Worm (Caenorhabditis elegans): ENCODE results near the gene slc-17.3.

Gene slc-17.3

DNA sequence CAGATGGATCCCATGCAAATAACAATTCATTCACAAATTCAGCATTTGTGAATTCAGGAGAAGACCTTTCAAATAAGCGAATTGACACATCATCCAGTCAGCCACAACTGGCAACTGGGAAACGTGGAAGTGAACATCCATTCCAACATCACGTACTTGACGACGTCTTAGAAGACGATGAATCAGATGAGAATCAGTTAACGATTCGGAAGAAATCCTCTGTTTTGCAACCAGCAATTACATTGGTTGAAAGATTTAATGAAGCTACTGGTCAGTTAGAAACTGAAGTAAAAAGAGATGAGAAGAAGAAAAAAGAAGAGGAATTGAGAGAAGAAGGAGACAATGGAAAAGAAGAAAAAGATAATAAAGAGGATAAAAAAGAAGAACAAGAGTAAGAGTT is 38.3 kb upstream of the slc-17.3 start:
- TF ChIP-seq drap-1 (GFP tag; optimal IDR thresholded peaks at IDR 0.05) (no peak), nhr-76 (tag; optimal IDR thresholded peaks at IDR 0.05) (no peak), unc-39 (tag; optimal IDR thresholded peaks at IDR 0.05) (no peak), nhr-237 (tag; optimal IDR thresholded peaks at IDR 0.05) (no peak), ceh-83 (GFP tag; optimal IDR thresholded peaks at IDR 0.05) (no peak), lin-32 (GFP tag; optimal IDR thresholded peaks at IDR 0.05) (no peak), ceh-39 (tag; optimal IDR thresholded peaks at IDR 0.05) (no peak), sptf-1 (tag; optimal IDR thresholded peaks at IDR 0.05) (no peak), ztf-11 (tag; optimal IDR thresholded peaks at IDR 0.05) (no peak), bed-3 (GFP tag; optimal IDR thresholded peaks at IDR 0.05) (no peak), mls-2 (tag; optimal IDR thresholded peaks at IDR 0.05) (no peak), ces-1 (GFP tag; optimal IDR thresholded peaks at IDR 0.05) (no peak), cnd-1 (tag; optimal IDR thresholded peaks at IDR 0.05) (no peak), sem-2 (GFP tag; optimal IDR thresholded peaks at IDR 0.05) (no peak), elt-1 (tag; optimal IDR thresholded peaks at IDR 0.05; ENCODE audit: borderline replicate concordance, insufficient read depth) (no peak), blmp-1 (tag; optimal IDR thresholded peaks at IDR 0.05) (no peak), lsy-2 (tag; optimal IDR thresholded peaks at IDR 0.05) (no peak)

DNA sequence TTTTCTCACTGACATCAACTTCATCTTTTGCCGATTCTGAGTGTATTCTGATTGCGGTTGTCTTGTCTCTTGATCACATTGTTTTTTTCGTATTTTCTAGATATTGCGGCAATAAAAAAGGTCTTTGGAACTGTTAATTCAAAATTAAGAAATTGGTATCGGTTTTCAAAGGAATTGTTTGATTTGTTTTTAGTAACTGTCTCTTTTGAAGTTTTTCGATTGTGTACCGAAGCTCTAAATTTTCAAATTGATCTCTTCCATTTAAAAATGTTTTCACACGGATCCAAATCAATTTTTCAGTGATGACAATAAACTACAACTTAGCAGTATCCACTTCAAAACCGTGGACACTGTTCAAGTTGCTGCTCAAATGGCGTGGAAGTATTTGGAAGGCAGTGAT is 35.6 kb upstream of the slc-17.3 start, which contains the start of gene best-24:
TSS of gene best-24 (plus strand) at position 301 of the 400 bp plus-strand sequence.
- TF ChIP-seq drap-1 (GFP tag; optimal IDR thresholded peaks at IDR 0.05) (no peak), nhr-237 (tag; optimal IDR thresholded peaks at IDR 0.05) (no peak), pha-4 (tag; optimal IDR thresholded peaks at IDR 0.05) (no peak), nhr-12 (tag; optimal IDR thresholded peaks at IDR 0.05) (no peak), ces-1 (GFP tag; optimal IDR thresholded peaks at IDR 0.05) (no peak), M03D4.4 (tag; optimal IDR thresholded peaks at IDR 0.05) (no peak), elt-1 (tag; optimal IDR thresholded peaks at IDR 0.05; ENCODE audit: borderline replicate concordance, insufficient read depth) (no peak), unc-120 (tag; optimal IDR thresholded peaks at IDR 0.05; ENCODE audit: poor library complexity, severe bottlenecking) (no peak), elt-3 (tag; optimal IDR thresholded peaks at IDR 0.05) (no peak), ztf-11 (tag; optimal IDR thresholded peaks at IDR 0.05) (no peak), tbx-8 (GFP tag; optimal IDR thresholded peaks at IDR 0.05) (no peak), lsy-2 (tag; optimal IDR thresholded peaks at IDR 0.05) (no peak), snpc-4 (tag; optimal IDR thresholded peaks at IDR 0.05) (no peak), ceh-43 (GFP tag; optimal IDR thresholded peaks at IDR 0.05) (no peak), cnd-1 (tag; optimal IDR thresholded peaks at IDR 0.05) (no peak)

DNA sequence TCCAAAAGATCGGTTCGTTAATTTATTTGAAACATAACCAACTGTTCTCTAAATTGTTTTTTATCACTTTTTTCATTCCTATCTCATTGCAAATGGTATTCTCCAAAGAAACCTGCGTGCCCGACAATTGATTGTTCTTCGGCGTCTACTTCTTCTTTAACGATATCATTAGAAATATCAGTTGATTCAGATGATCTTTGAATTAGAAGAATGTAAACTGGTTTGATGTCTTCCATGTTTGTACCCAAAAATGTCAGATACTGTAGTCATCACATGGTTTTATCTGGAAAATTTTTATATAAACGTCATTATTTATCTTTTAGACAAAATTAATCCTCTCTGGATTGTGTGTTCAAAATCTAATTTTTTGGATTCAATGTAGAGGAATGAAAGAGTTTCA is 32.6 kb upstream of the slc-17.3 start:
- no peak for TF ChIP-seq unc-62 (GFP tag; optimal IDR thresholded peaks at IDR 0.05)
- no peak for TF ChIP-seq lsy-2 (tag; optimal IDR thresholded peaks at IDR 0.05)
- no peak for TF ChIP-seq blmp-1 (tag; optimal IDR thresholded peaks at IDR 0.05)
- no peak for TF ChIP-seq ceh-43 (GFP tag; optimal IDR thresholded peaks at IDR 0.05)
- TF ChIP-seq M03D4.4 (tag; optimal IDR thresholded peaks at IDR 0.05) = no peak
- no peak for TF ChIP-seq cnd-1 (tag; optimal IDR thresholded peaks at IDR 0.05)
- no peak for TF ChIP-seq bed-3 (GFP tag; optimal IDR thresholded peaks at IDR 0.05)
- TF ChIP-seq nhr-28 (tag; optimal IDR thresholded peaks at IDR 0.05) = no peak
- no peak for TF ChIP-seq ham-2 (GFP tag; optimal IDR thresholded peaks at IDR 0.05)
- no peak for TF ChIP-seq zip-8 (tag; optimal IDR thresholded peaks at IDR 0.05)
- no peak for TF ChIP-seq nhr-2 (tag; optimal IDR thresholded peaks at IDR 0.05)

DNA sequence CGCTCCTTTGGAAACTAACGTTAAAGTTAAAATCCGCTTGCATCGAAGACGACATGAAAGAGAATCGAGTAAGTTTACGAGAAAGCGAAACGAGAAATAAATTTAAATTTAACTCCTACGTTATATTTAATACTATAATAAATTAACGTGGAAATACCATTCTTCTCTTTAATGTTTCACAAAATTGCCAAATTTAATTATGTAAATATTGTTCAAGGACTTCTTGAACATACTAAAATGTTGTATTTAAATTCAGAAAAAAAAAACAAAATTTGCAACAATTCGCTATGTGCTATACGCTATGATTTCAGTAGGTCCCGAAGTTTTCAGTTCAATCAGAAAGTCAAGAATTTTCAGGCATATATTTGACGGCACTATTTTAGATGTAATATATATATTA is 31.8 kb upstream of the slc-17.3 start, which contains the start of gene ZK688.10:
TSS of gene ZK688.10 (minus strand) at position 101 of the 400 bp plus-strand sequence.
- no peak for TF ChIP-seq drap-1 (GFP tag; optimal IDR thresholded peaks at IDR 0.05)
- no peak for TF ChIP-seq elt-1 (tag; optimal IDR thresholded peaks at IDR 0.05; ENCODE audit: borderline replicate concordance, insufficient read depth)
- no peak for TF ChIP-seq tbx-8 (GFP tag; optimal IDR thresholded peaks at IDR 0.05)
- TF ChIP-seq unc-62 (GFP tag; optimal IDR thresholded peaks at IDR 0.05) = no peak
- no peak for TF ChIP-seq mab-5 (tag; optimal IDR thresholded peaks at IDR 0.05)
- no peak for TF ChIP-seq snpc-4 (tag; optimal IDR thresholded peaks at IDR 0.05)
- no peak for TF ChIP-seq sptf-1 (tag; optimal IDR thresholded peaks at IDR 0.05)
- TF ChIP-seq ceh-43 (GFP tag; optimal IDR thresholded peaks at IDR 0.05) = no peak
- TF ChIP-seq flh-1 (GFP tag; optimal IDR thresholded peaks at IDR 0.05) = no peak
- TF ChIP-seq elt-3 (tag; optimal IDR thresholded peaks at IDR 0.05) = no peak
- no peak for TF ChIP-seq unc-39 (tag; optimal IDR thresholded peaks at IDR 0.05)
- no peak for TF ChIP-seq bed-3 (GFP tag; optimal IDR thresholded peaks at IDR 0.05)
- no peak for TF ChIP-seq ceh-83 (GFP tag; optimal IDR thresholded peaks at IDR 0.05)

Data from whole organism, mixed stage, embryonic.